Worm (Caenorhabditis elegans) whole organism, early embryonic: ENCODE measurements around the gene C04G2.5.

ENCODE experiments used
- B0310.2 ChIP-seq: sonication (generic microtip); optimal IDR thresholded peaks from 2 replicates; lab custom pipeline; 2016; ENCODE audit warnings: mild to moderate bottlenecking, missing genetic modification characterization, missing compliant biosample characterization
- F13C5.2 ChIP-seq: sonication (generic microtip); optimal IDR thresholded peaks from 2 replicates; lab custom pipeline; 2017; ENCODE audit warnings: mild to moderate bottlenecking, missing genetic modification characterization, inconsistent platforms, missing compliant biosample characterization
- ama-1 ChIP-seq: fragments of 150-350 bp; optimal IDR thresholded peaks from 2 replicates; lab custom pipeline; 2014
- flt-1 ChIP-seq: fragments of 200-800 bp; sonication (Bioruptor generic); IDR thresholded peaks from 2 replicates; pipeline ENCODE4 v1.3.6; 2022; ENCODE audit warnings: missing genetic modification characterization, missing compliant biosample characterization
- hmg-4 ChIP-seq: fragments of 200-800 bp; sonication (Bioruptor generic); optimal IDR thresholded peaks from 2 replicates; lab custom pipeline; 2018; ENCODE audit warnings: mild to moderate bottlenecking, missing genetic modification characterization, missing compliant biosample characterization
- hnd-1 ChIP-seq: sonication (generic microtip); optimal IDR thresholded peaks from 2 replicates; lab custom pipeline; 2016; ENCODE audit warnings: missing genetic modification characterization, missing compliant biosample characterization
- pes-1 ChIP-seq: fragments of 200-800 bp; sonication (Bioruptor generic); IDR thresholded peaks from 2 replicates; pipeline ENCODE4 v1.3.6; 2022; ENCODE audit warnings: missing genetic modification reagents, missing genetic modification characterization, missing compliant biosample characterization
- tbx-11 ChIP-seq: fragments of 200-800 bp; sonication (Bioruptor generic); IDR thresholded peaks from 2 replicates; pipeline ENCODE4 v1.3.6; 2022; ENCODE audit warnings: missing genetic modification characterization, missing compliant biosample characterization
- tbx-37 ChIP-seq: fragments of 200-800 bp; sonication (Bioruptor generic); conservative IDR thresholded peaks from 2 replicates; pipeline ENCODE4 v1.3.6; 2022; ENCODE audit warnings: missing genetic modification reagents, missing genetic modification characterization, missing compliant biosample characterization
- tra-4 ChIP-seq: sonication (generic microtip); optimal IDR thresholded peaks from 2 replicates; lab custom pipeline; 2017; ENCODE audit warnings: missing genetic modification characterization, missing compliant biosample characterization

DNA sequence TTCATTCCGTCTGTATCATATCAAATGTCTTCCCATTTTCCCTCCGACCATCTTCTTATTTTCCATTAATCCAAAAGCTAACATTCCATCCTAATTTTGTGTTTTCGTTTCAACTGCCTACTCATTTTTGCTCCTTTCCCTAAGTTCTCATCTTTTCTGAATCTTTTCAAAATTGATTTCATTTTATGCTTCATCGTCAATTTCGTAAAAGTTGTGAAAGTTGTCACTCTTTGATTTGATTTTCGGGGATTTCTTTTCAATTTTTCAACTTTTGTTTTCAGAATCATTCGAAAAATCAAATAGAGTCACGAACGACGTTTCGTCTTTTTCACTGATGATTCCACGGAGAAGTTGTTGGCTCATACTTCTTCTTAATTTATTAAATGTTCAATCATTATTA, 27.5 kb downstream of the C04G2.5 start, which contains the start of gene cwn-2:
- no peak for TF ChIP-seq ama-1
- no peak for TF ChIP-seq hnd-1 (tag; lab: Kevin White, UChicago)
- TF ChIP-seq tra-4, result no peak
- no peak for TF ChIP-seq hmg-4 (GFP tag; lab: Kevin White, UChicago)
- no peak for TF ChIP-seq tbx-11 (GFP tag; lab: Robert Waterston, UW)
- TF ChIP-seq flt-1 (GFP tag; lab: Robert Waterston, UW), result no peak
- TF ChIP-seq B0310.2, result no peak
- no peak for TF ChIP-seq pes-1 (GFP tag; lab: Robert Waterston, UW)
- TF ChIP-seq F13C5.2, result no peak
- no peak for TF ChIP-seq tbx-37
